Worm (Caenorhabditis elegans) whole organism, L3 larva: ENCODE results near the gene mpst-3.

Experiments
- ZK546.5 ChIP-seq: sonication (generic microtip); optimal IDR thresholded peaks from 2 replicates; lab custom pipeline; 2017; ENCODE audit warnings: missing biosample characterization, missing genetic modification characterization
- ceh-16 ChIP-seq: sonication (generic microtip); optimal IDR thresholded peaks from 2 replicates; lab custom pipeline; 2017; ENCODE audit warnings: missing biosample characterization, missing genetic modification characterization
- ceh-82 ChIP-seq: fragments of 150-350 bp; optimal IDR thresholded peaks from 2 replicates; lab custom pipeline; 2014; ENCODE audit warnings: missing biosample characterization, missing genetic modification characterization
- egl-27 ChIP-seq: sonication (generic microtip); optimal IDR thresholded peaks from 4 replicates; lab custom pipeline; 2017; ENCODE audit warnings: missing biosample characterization, missing genetic modification reagents, missing genetic modification characterization
- egl-5 ChIP-seq: fragments of 150-350 bp; optimal IDR thresholded peaks from 2 replicates; lab custom pipeline; 2017; ENCODE audit warnings: missing biosample characterization, missing genetic modification reagents, missing genetic modification characterization, inconsistent platforms
- nfya-1 ChIP-seq: sonication (generic microtip); optimal IDR thresholded peaks from 2 replicates; lab custom pipeline; 2017; ENCODE audit warnings: missing genetic modification characterization, mild to moderate bottlenecking, missing compliant biosample characterization, antibody characterized with exemption, moderate library complexity; ENCODE audit not compliant: insufficient read depth
- nhr-11 ChIP-seq: fragments of 150-350 bp; optimal IDR thresholded peaks from 2 replicates; lab custom pipeline; 2014; ENCODE audit warnings: missing biosample characterization, missing genetic modification characterization
- nhr-23 ChIP-seq: fragments of 150-350 bp; optimal IDR thresholded peaks from 2 replicates; lab custom pipeline; 2014; ENCODE audit warnings: missing biosample characterization, missing genetic modification reagents, missing genetic modification characterization
- nhr-25 ChIP-seq: sonication (generic microtip); optimal IDR thresholded peaks from 2 replicates; lab custom pipeline; 2017; ENCODE audit warnings: missing biosample characterization, missing genetic modification characterization
- nhr-28 ChIP-seq: fragments of 150-350 bp; optimal IDR thresholded peaks from 2 replicates; lab custom pipeline; 2014; ENCODE audit warnings: missing biosample characterization, missing genetic modification characterization
- nhr-76 ChIP-seq: fragments of 150-350 bp; sonication (generic microtip); optimal IDR thresholded peaks from 5 replicates; lab custom pipeline; 2014; ENCODE audit warnings: missing biosample characterization, missing genetic modification characterization
- pqm-1 ChIP-seq: fragments of 150-350 bp; optimal IDR thresholded peaks from 2 replicates; lab custom pipeline; 2017; ENCODE audit warnings: missing biosample characterization, missing genetic modification characterization, inconsistent platforms
- tbx-2 ChIP-seq: sonication (generic microtip); optimal IDR thresholded peaks from 2 replicates; lab custom pipeline; 2016; ENCODE audit warnings: mild to moderate bottlenecking, missing genetic modification characterization, missing compliant biosample characterization
- unc-62 ChIP-seq: fragments of 150-350 bp; sonication (generic microtip); optimal IDR thresholded peaks from 4 replicates; lab custom pipeline; 2014; ENCODE audit warnings: missing biosample characterization, missing genetic modification reagents, missing genetic modification characterization

DNA sequence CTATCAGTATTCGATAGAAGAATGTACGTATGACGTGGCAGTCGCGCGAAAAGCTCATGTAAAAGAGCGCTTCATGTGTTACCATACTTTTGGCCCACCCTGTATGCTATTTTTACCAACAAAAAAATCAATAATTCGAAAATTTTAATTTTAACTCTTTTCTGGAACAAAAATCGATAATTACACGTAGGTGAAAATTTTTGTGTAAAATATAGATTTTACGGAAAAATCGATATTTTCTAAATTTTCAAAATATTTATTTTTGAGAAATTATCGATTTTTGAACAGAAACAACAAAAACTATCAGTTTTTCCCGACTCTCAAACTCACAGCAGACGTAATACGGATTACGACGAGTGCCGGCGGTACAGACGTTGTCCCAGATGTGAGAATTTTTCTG, 49.7 kb downstream of the mpst-3 start:
- TF ChIP-seq nhr-11 (tag; lab: Kevin White, UChicago) = no peak
- TF ChIP-seq egl-5 (tag; lab: Kevin White, UChicago) = no peak
- TF ChIP-seq unc-62 (GFP tag; lab: Kevin White, UChicago) = no peak
- no peak for TF ChIP-seq tbx-2 (tag; lab: Kevin White, UChicago)
- TF ChIP-seq ceh-82 (tag; lab: Kevin White, UChicago) = no peak
- no peak for TF ChIP-seq nfya-1 (tag; lab: Kevin White, UChicago)
- TF ChIP-seq nhr-76 (tag; lab: Kevin White, UChicago) = no peak
- TF ChIP-seq nhr-23 = no peak
- TF ChIP-seq egl-27 (tag; lab: Kevin White, UChicago) = no peak
- no peak for TF ChIP-seq ZK546.5
- TF ChIP-seq pqm-1 = no peak
- no peak for TF ChIP-seq nhr-28 (tag; lab: Kevin White, UChicago)
- TF ChIP-seq nhr-25 = no peak
- no peak for TF ChIP-seq ceh-16 (tag; lab: Kevin White, UChicago)
